Worm (Caenorhabditis elegans) whole organism, late embryonic: ENCODE data around the gene F22E5.1.
"Not testable (repeated sequence)": the region's sequence is repeated elsewhere in the genome, so short reads cannot be mapped to it uniquely, and the experiment has no call there.

Source experiments
- Y22D7AL.16 ChIP-seq: sonication (generic microtip); optimal IDR thresholded peaks from 2 replicates; lab custom pipeline; 2016; ENCODE audit warnings: missing genetic modification characterization, missing compliant biosample characterization
- ama-1 ChIP-seq: fragments of 150-350 bp; optimal IDR thresholded peaks from 2 replicates; lab custom pipeline; 2014
- ceh-18 ChIP-seq: sonication (generic microtip); optimal IDR thresholded peaks from 2 replicates; lab custom pipeline; 2016; ENCODE audit warnings: missing genetic modification characterization, missing compliant biosample characterization
- ceh-19 ChIP-seq: fragments of 200-800 bp; sonication (Bioruptor generic); optimal IDR thresholded peaks from 2 replicates; lab custom pipeline; 2018; ENCODE audit warnings: mild to moderate bottlenecking, missing genetic modification characterization, missing compliant biosample characterization
- ceh-2 ChIP-seq: sonication (generic microtip); optimal IDR thresholded peaks from 2 replicates; lab custom pipeline; 2016; ENCODE audit warnings: missing genotype, missing genetic modification characterization, missing compliant biosample characterization
- ceh-22 ChIP-seq: sonication (generic microtip); optimal IDR thresholded peaks from 2 replicates; lab custom pipeline; 2017; ENCODE audit warnings: missing biosample characterization, missing genetic modification characterization
- ceh-31 ChIP-seq: sonication (generic microtip); optimal IDR thresholded peaks from 2 replicates; lab custom pipeline; 2016; ENCODE audit warnings: missing genetic modification characterization, missing compliant biosample characterization
- ceh-45 ChIP-seq: fragments of 200-800 bp; sonication (Bioruptor generic); IDR thresholded peaks from 2 replicates; pipeline ENCODE4 v1.3.6; 2022; ENCODE audit warnings: missing genetic modification reagents, missing genetic modification characterization, missing compliant biosample characterization
- ceh-6 ChIP-seq: fragments of 200-800 bp; sonication (Bioruptor generic); optimal IDR thresholded peaks from 2 replicates; lab custom pipeline; 2018; ENCODE audit warnings: mild to moderate bottlenecking, missing genetic modification characterization, missing compliant biosample characterization
- ceh-9 ChIP-seq: sonication (generic microtip); optimal IDR thresholded peaks from 2 replicates; lab custom pipeline; 2016; ENCODE audit warnings: mild to moderate bottlenecking, missing genetic modification characterization, inconsistent platforms, missing compliant biosample characterization
- che-1 ChIP-seq: sonication (generic microtip); optimal IDR thresholded peaks from 2 replicates; lab custom pipeline; 2016; ENCODE audit warnings: mild to moderate bottlenecking, missing genetic modification characterization, missing compliant biosample characterization
- dve-1 ChIP-seq: sonication (generic microtip); optimal IDR thresholded peaks from 2 replicates; lab custom pipeline; 2017; ENCODE audit warnings: antibody characterized with exemption, mild to moderate bottlenecking, missing genetic modification characterization, missing compliant biosample characterization
- ets-4 ChIP-seq: sonication (generic microtip); optimal IDR thresholded peaks from 2 replicates; lab custom pipeline; 2016; ENCODE audit warnings: missing genetic modification characterization, missing compliant biosample characterization
- fkh-10 ChIP-seq: fragments of 150-350 bp; optimal IDR thresholded peaks from 2 replicates; lab custom pipeline; 2014; ENCODE audit warnings: missing biosample characterization, missing genetic modification reagents, missing genetic modification characterization
- fkh-6 ChIP-seq: sonication (generic microtip); optimal IDR thresholded peaks from 2 replicates; lab custom pipeline; 2016; ENCODE audit warnings: missing genetic modification characterization, missing compliant biosample characterization
- hlh-15 ChIP-seq: sonication (generic microtip); optimal IDR thresholded peaks from 2 replicates; lab custom pipeline; 2016; ENCODE audit warnings: missing genetic modification characterization, missing compliant biosample characterization
- hlh-30 ChIP-seq: sonication (generic microtip); optimal IDR thresholded peaks from 2 replicates; lab custom pipeline; 2017; ENCODE audit warnings: antibody characterized with exemption, missing genetic modification characterization, missing compliant biosample characterization; ENCODE audit not compliant: insufficient read depth
- lim-6 ChIP-seq: sonication (generic microtip); optimal IDR thresholded peaks from 2 replicates; lab custom pipeline; 2016; ENCODE audit warnings: missing genetic modification characterization, missing compliant biosample characterization
- lin-11 ChIP-seq: fragments of 200-800 bp; sonication (Bioruptor generic); optimal IDR thresholded peaks from 2 replicates; lab custom pipeline; 2018; ENCODE audit warnings: mild to moderate bottlenecking, missing genetic modification characterization, missing compliant biosample characterization
- mec-3 ChIP-seq: sonication (generic microtip); optimal IDR thresholded peaks from 2 replicates; lab custom pipeline; 2016; ENCODE audit warnings: borderline replicate concordance, missing genetic modification characterization, missing compliant biosample characterization
- nhr-11 ChIP-seq: fragments of 150-350 bp; optimal IDR thresholded peaks from 2 replicates; lab custom pipeline; 2014; ENCODE audit warnings: missing biosample characterization, missing genetic modification characterization
- npax-4 ChIP-seq: sonication (generic microtip); optimal IDR thresholded peaks from 2 replicates; lab custom pipeline; 2016; ENCODE audit warnings: missing genetic modification characterization, missing compliant biosample characterization
- pax-1 ChIP-seq: fragments of 150-350 bp; optimal IDR thresholded peaks from 2 replicates; lab custom pipeline; 2014; ENCODE audit warnings: missing biosample characterization, missing genetic modification characterization
- pros-1 ChIP-seq: fragments of 150-350 bp; optimal IDR thresholded peaks from 2 replicates; lab custom pipeline; 2014; ENCODE audit warnings: missing biosample characterization, missing genetic modification reagents, missing genetic modification characterization
- ref-2 ChIP-seq: sonication (generic microtip); optimal IDR thresholded peaks from 2 replicates; lab custom pipeline; 2016; ENCODE audit warnings: missing genetic modification characterization, missing compliant biosample characterization
- rnt-1 ChIP-seq: sonication (generic microtip); optimal IDR thresholded peaks from 2 replicates; lab custom pipeline; 2016; ENCODE audit warnings: missing genetic modification characterization, missing compliant biosample characterization
- sdc-2 ChIP-seq: sonication (generic microtip); optimal IDR thresholded peaks from 2 replicates; lab custom pipeline; 2016; ENCODE audit warnings: missing genotype, missing genetic modification characterization, missing compliant biosample characterization
- sox-2 ChIP-seq: fragments of 200-800 bp; sonication (Bioruptor generic); IDR thresholded peaks from 2 replicates; pipeline ENCODE4 v1.3.6; 2022; ENCODE audit warnings: missing genetic modification reagents, missing genetic modification characterization, missing compliant biosample characterization
- sox-4 ChIP-seq: sonication (generic microtip); optimal IDR thresholded peaks from 2 replicates; lab custom pipeline; 2017; ENCODE audit warnings: mild to moderate bottlenecking, missing genetic modification characterization, inconsistent platforms, missing compliant biosample characterization
- syd-9 ChIP-seq: sonication (generic microtip); optimal IDR thresholded peaks from 2 replicates; lab custom pipeline; 2016; ENCODE audit warnings: mild to moderate bottlenecking, missing genetic modification characterization, moderate library complexity, missing compliant biosample characterization
- tbx-7 ChIP-seq: sonication (generic microtip); optimal IDR thresholded peaks from 2 replicates; lab custom pipeline; 2016; ENCODE audit warnings: missing genotype, missing genetic modification characterization, missing compliant biosample characterization
- ttx-3 ChIP-seq: sonication (generic microtip); optimal IDR thresholded peaks from 2 replicates; lab custom pipeline; 2016; ENCODE audit warnings: missing genetic modification reagents, missing genetic modification characterization, missing compliant biosample characterization
- unc-55 ChIP-seq: sonication (generic microtip); optimal IDR thresholded peaks from 2 replicates; lab custom pipeline; 2017; ENCODE audit warnings: missing biosample characterization, missing genetic modification reagents, missing genetic modification characterization
- ztf-16 ChIP-seq: sonication (generic microtip); optimal IDR thresholded peaks from 2 replicates; lab custom pipeline; 2017; ENCODE audit warnings: missing genetic modification characterization, missing compliant biosample characterization

F22E5.1 gene

ce11 chrII:2673534-2673933 lies at the start of gene F22E5.1, which contains the start of gene F22E5.20:
TSS of gene F22E5.1 (plus strand) at chrII:2673775.
TSS of gene F22E5.20 (minus strand) at chrII:2673634.
- not testable (repeated sequence) for TF ChIP-seq rnt-1, Y22D7AL.16, hlh-15 (tag; lab: Kevin White, UChicago)

DNA sequence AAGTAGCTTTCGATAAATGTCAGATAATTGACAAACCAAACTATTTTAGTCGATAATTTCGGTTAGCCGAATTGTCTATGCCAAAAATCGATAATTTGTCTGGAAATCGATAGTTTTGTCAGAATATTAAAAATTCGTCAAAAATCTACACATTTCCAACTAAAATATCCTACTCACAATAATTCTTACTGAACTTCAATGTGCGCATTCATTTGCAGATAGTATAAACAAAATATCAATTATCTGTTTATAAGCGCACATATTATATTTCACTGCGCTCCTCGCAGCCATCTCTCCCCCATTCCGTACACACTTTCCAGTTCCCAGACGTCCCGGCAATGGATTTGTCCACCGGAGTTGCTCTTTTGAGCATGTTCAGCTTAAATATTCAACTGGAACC lies 48.8 kb upstream of the F22E5.1 start, which contains the start of gene lgc-28:
Gene lgc-28 (plus strand): TSS at position 301 of the 400 bp plus-strand sequence.
- TF ChIP-seq ref-2 (tag; lab: Kevin White, UChicago) (no peak), Y22D7AL.16 (tag; lab: Kevin White, UChicago) (no peak), che-1 (tag; lab: Kevin White, UChicago) (no peak), hlh-30 (tag; lab: Kevin White, UChicago) (no peak), lin-11 (tag; lab: Kevin White, UChicago) (no peak), tbx-7 (tag; lab: Kevin White, UChicago) (no peak), mec-3 (tag; lab: Kevin White, UChicago) (no peak), dve-1 (tag; lab: Kevin White, UChicago) (no peak), unc-55 (no peak), ceh-18 (tag; lab: Kevin White, UChicago) (no peak), sox-2 (GFP tag; lab: Robert Waterston, UW) (no peak), ztf-16 (tag; lab: Kevin White, UChicago) (no peak), pax-1 (tag; lab: Kevin White, UChicago) (no peak)

- no peak for TF ChIP-seq ceh-31 (tag; lab: Kevin White, UChicago)
- no peak for TF ChIP-seq rnt-1 (tag; lab: Kevin White, UChicago)
- no peak for TF ChIP-seq sox-4 (tag; lab: Kevin White, UChicago)
- no peak for TF ChIP-seq lim-6 (tag; lab: Kevin White, UChicago)
- no peak for TF ChIP-seq ceh-6 (GFP tag; lab: Kevin White, UChicago)
- TF ChIP-seq pros-1 (tag; lab: Kevin White, UChicago), result no peak
- no peak for TF ChIP-seq tbx-7 (tag; lab: Kevin White, UChicago)
- TF ChIP-seq ama-1 (lab: Kevin White, UChicago), result no peak
- no peak for TF ChIP-seq npax-4 (tag; lab: Kevin White, UChicago)
- TF ChIP-seq ceh-9 (tag; lab: Kevin White, UChicago), result no peak
- TF ChIP-seq syd-9, result no peak
- no peak for TF ChIP-seq ceh-18 (tag; lab: Kevin White, UChicago)
- TF ChIP-seq ttx-3 (tag; lab: Kevin White, UChicago), result no peak
- no peak for TF ChIP-seq ets-4
- TF ChIP-seq nhr-11 (tag; lab: Kevin White, UChicago), result no peak
- no peak for TF ChIP-seq fkh-10 (GFP tag; lab: Kevin White, UChicago)
These were observed 46.3 kb upstream of the F22E5.1 start, which contains the start of gene sri-71 for ce11 chrII:2627154-2627799. TSS of gene sri-71 (plus strand) at chrII:2627749.

- TF ChIP-seq ceh-45 (GFP tag; lab: Robert Waterston, UW), result no peak
- no peak for TF ChIP-seq sdc-2 (tag; lab: Kevin White, UChicago)
- TF ChIP-seq ama-1 (lab: Kevin White, UChicago), result no peak
- no peak for TF ChIP-seq ceh-22 (tag; lab: Kevin White, UChicago)
- no peak for TF ChIP-seq ceh-2 (tag; lab: Kevin White, UChicago)
- no peak for TF ChIP-seq ceh-19 (GFP tag; lab: Kevin White, UChicago)
- no peak for TF ChIP-seq Y22D7AL.16 (tag; lab: Kevin White, UChicago)
- no peak for TF ChIP-seq fkh-6 (tag; lab: Kevin White, UChicago)
- TF ChIP-seq, all 69 proteins: peak for 0
These were observed 45.2 kb upstream of the F22E5.1 start for ce11 chrII:2628401-2628800.
